Fruit fly (Drosophila melanogaster): Measurements from ENCODE around the gene CG34280.
A peak's percentile ranks its signal among the peaks of the same experiment; 100 is the strongest.

Gene CG34280

dm6 chr3R:17394318-17395188 lies 9.0 kb downstream of the CG34280 start, which contains the start of gene CREG (continued):
- TF ChIP-seq CG9932 (GFP tag; IDR thresholded peaks at IDR 0.05): 0 out of 2 replicates have a peak, but pooled peaks have one; percentile 11
- TF ChIP-seq HLH54F (GFP tag; optimal IDR thresholded peaks at IDR 0.05): no peak
- no peak for TF ChIP-seq dati (GFP tag; IDR thresholded peaks at IDR 0.05)
- TF ChIP-seq z (GFP tag; IDR thresholded peaks at IDR 0.05): no peak
- TF ChIP-seq scrt (GFP tag; optimal IDR thresholded peaks at IDR 0.05): no peak
- TF ChIP-seq CG2199 (GFP tag; IDR thresholded peaks at IDR 0.05): no peak
- no peak for TF ChIP-seq CG8944 (GFP tag; optimal IDR thresholded peaks at IDR 0.05)
- TF ChIP-seq Side (GFP tag; optimal IDR thresholded peaks at IDR 0.05): no peak
- TF ChIP-seq CG8924 (tag; optimal IDR thresholded peaks at IDR 0.05): peak; percentile 19
- TF ChIP-seq Max (GFP tag; optimal IDR thresholded peaks at IDR 0.05): peak; percentile 8
- no peak for TF ChIP-seq GATAe (GFP tag; conservative IDR thresholded peaks at IDR 0.05)
- no peak for TF ChIP-seq gro (GFP tag; optimal IDR thresholded peaks at IDR 0.05)
- TF ChIP-seq CG10979 (tag; optimal IDR thresholded peaks at IDR 0.05): peak; percentile 24
- TF ChIP-seq Ada2b (GFP tag; IDR thresholded peaks at IDR 0.05): no peak
- no peak for TF ChIP-seq toy (GFP tag; IDR thresholded peaks at IDR 0.05)
- no peak for TF ChIP-seq stc (GFP tag; IDR thresholded peaks at IDR 0.05)
- 0 out of 2 replicates have a peak, but pooled peaks have one; percentile 18 for TF ChIP-seq ara (GFP tag; IDR thresholded peaks at IDR 0.05)
- TF ChIP-seq Hmr (GFP tag; optimal IDR thresholded peaks at IDR 0.05): peak; percentile 5
- TF ChIP-seq CG7963 (GFP tag; IDR thresholded peaks at IDR 0.05; ENCODE audit: partially characterized antibody): no peak
- peak; percentile 47 for TF ChIP-seq CG18262 (tag; optimal IDR thresholded peaks at IDR 0.05)
- no peak for TF ChIP-seq CG4328 (GFP tag; optimal IDR thresholded peaks at IDR 0.05)
- TF ChIP-seq CG5953 (GFP tag; IDR thresholded peaks at IDR 0.05): no peak
- TF ChIP-seq pzg (GFP tag; optimal IDR thresholded peaks at IDR 0.05): no peak
- TF ChIP-seq nau (GFP tag; optimal IDR thresholded peaks at IDR 0.05): peak; percentile 21
- no peak for TF ChIP-seq Gsc (GFP tag; IDR thresholded peaks at IDR 0.05)
- peak; percentile 47 for TF ChIP-seq nmo (GFP tag; optimal IDR thresholded peaks at IDR 0.05)
- TF ChIP-seq hkb (optimal IDR thresholded peaks at IDR 0.05): no peak
- TF ChIP-seq hkb (GFP tag; IDR thresholded peaks at IDR 0.05): no peak
- TF ChIP-seq crol (GFP tag; IDR thresholded peaks at IDR 0.05): no peak
- no peak for TF ChIP-seq CG6689 (GFP tag; IDR thresholded peaks at IDR 0.05)
- TF ChIP-seq Hr78 (GFP tag; optimal IDR thresholded peaks at IDR 0.05): no peak
- no peak for TF ChIP-seq zen2 (GFP tag; IDR thresholded peaks at IDR 0.05; ENCODE audit: partially characterized antibody)
- no peak for TF ChIP-seq CTCF (GFP tag; optimal IDR thresholded peaks at IDR 0.05)
- no peak for TF ChIP-seq en (GFP tag; optimal IDR thresholded peaks at IDR 0.05)
- peak; percentile 11 for TF ChIP-seq CG2116 (GFP tag; optimal IDR thresholded peaks at IDR 0.05)
- no peak for TF ChIP-seq hb (GFP tag; IDR thresholded peaks at IDR 0.05; ENCODE audit: partially characterized antibody)
- no peak for TF ChIP-seq CG3407 (GFP tag; optimal IDR thresholded peaks at IDR 0.05)
- TF ChIP-seq Blimp-1 (GFP tag; optimal IDR thresholded peaks at IDR 0.05): no peak
- TF ChIP-seq lbe (GFP tag; optimal IDR thresholded peaks at IDR 0.05): no peak
- no peak for TF ChIP-seq HmgZ (tag; optimal IDR thresholded peaks at IDR 0.05)
- no peak for TF ChIP-seq CG13894 (tag; optimal IDR thresholded peaks at IDR 0.05)
- TF ChIP-seq dysf (GFP tag; IDR thresholded peaks at IDR 0.05): no peak
- no peak for TF ChIP-seq Taf1 (GFP tag; IDR thresholded peaks at IDR 0.05)
- TF ChIP-seq CG11504 (tag; optimal IDR thresholded peaks at IDR 0.05): peak; percentile 49
- no peak for TF ChIP-seq Neu2 (GFP tag; optimal IDR thresholded peaks at IDR 0.05; ENCODE audit: borderline replicate concordance)
- no peak for TF ChIP-seq danr (GFP tag; IDR thresholded peaks at IDR 0.05)
- no peak for TF ChIP-seq CG17328 (GFP tag; IDR thresholded peaks at IDR 0.05)
- TF ChIP-seq CG1602 (GFP tag; optimal IDR thresholded peaks at IDR 0.05): no peak
- no peak for TF ChIP-seq Dek (tag; optimal IDR thresholded peaks at IDR 0.05)
- TF ChIP-seq CG8765 (GFP tag; IDR thresholded peaks at IDR 0.05): no peak
